Worm (Caenorhabditis elegans) whole organism, midembryonic: ENCODE data around the gene Y38H8A.7.
A peak's percentile ranks its signal among the peaks of the same experiment; 100 is the strongest.

Experiments used
- T22C8.4 ChIP-seq: fragments of 200-800 bp; sonication (Bioruptor generic); IDR thresholded peaks from 2 replicates; pipeline ENCODE4 v1.3.6; 2022; ENCODE audit warnings: missing genetic modification characterization, missing compliant biosample characterization
- cog-1 ChIP-seq: sonication (generic microtip); optimal IDR thresholded peaks from 2 replicates; lab custom pipeline; 2016; ENCODE audit warnings: missing genetic modification characterization, missing compliant biosample characterization
- flt-1 ChIP-seq: fragments of 200-800 bp; sonication (Bioruptor generic); IDR thresholded peaks from 2 replicates; pipeline ENCODE4 v1.3.6; 2022; ENCODE audit warnings: missing genetic modification characterization, missing compliant biosample characterization
- klf-2 ChIP-seq: fragments of 200-800 bp; sonication (Bioruptor generic); conservative IDR thresholded peaks from 2 replicates; pipeline ENCODE4 v1.3.6; 2022; ENCODE audit warnings: missing genetic modification reagents, missing genetic modification characterization, missing compliant biosample characterization
- med-1 ChIP-seq: sonication (generic microtip); optimal IDR thresholded peaks from 2 replicates; lab custom pipeline; 2017; ENCODE audit warnings: missing genetic modification characterization, mild to moderate bottlenecking, missing compliant biosample characterization, antibody characterized with exemption, missing genetic modification reagents; ENCODE audit not compliant: insufficient read depth
- ref-1 ChIP-seq: fragments of 200-800 bp; sonication (Bioruptor generic); conservative IDR thresholded peaks from 2 replicates; pipeline ENCODE4 v1.3.6; 2022; ENCODE audit warnings: missing genetic modification reagents, missing genetic modification characterization, missing compliant biosample characterization
- tab-1 ChIP-seq: fragments of 200-800 bp; sonication (Bioruptor generic); IDR thresholded peaks from 2 replicates; pipeline ENCODE4 v1.3.6; 2022; ENCODE audit warnings: missing genetic modification characterization, missing compliant biosample characterization
- ztf-23 ChIP-seq: fragments of 200-800 bp; sonication (Bioruptor generic); IDR thresholded peaks from 2 replicates; pipeline ENCODE4 v1.3.6; 2022; ENCODE audit warnings: missing genetic modification reagents, missing genetic modification characterization, missing compliant biosample characterization
- ztf-29 ChIP-seq: fragments of 200-800 bp; sonication (Bioruptor generic); IDR thresholded peaks from 2 replicates; pipeline ENCODE4 v1.3.6; 2022; ENCODE audit warnings: missing genetic modification reagents, missing genetic modification characterization, missing compliant biosample characterization

The Y38H8A.7 gene

DNA sequence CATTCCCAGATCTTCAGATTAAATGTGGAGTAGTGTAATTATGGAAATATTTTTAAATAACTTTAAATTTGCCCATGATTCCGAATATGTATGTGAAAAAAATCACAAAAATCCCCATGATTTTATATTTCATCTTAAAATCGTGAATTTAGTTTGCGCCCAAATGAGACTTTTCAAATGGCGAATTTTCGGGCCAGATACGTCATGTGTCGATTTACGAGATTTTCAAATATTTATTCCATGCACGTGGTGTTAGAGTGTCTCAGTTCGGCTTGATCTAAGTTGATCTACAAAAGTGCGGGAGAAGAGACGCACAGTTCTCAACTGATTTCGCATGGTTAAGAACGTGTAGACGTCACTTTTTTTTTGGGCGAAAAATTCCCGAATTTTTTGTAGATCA is 27.2 kb downstream of the Y38H8A.7 start, which contains the start of gene Y38H8A.1:
Gene Y38H8A.1 (plus strand): TSS at position 301 of the 400 bp plus-strand sequence.
- TF ChIP-seq flt-1 = no peak
- TF ChIP-seq cog-1 (tag; lab: Kevin White, UChicago) = no peak
- no peak for TF ChIP-seq klf-2 (GFP tag; lab: Robert Waterston, UW)
- TF ChIP-seq T22C8.4 = no peak
- no peak for TF ChIP-seq tab-1 (GFP tag; lab: Robert Waterston, UW)
- TF ChIP-seq ztf-29 (GFP tag; lab: Robert Waterston, UW) = no peak
- TF ChIP-seq med-1 (GFP tag; lab: Kevin White, UChicago) = no peak
- TF ChIP-seq ref-1 (GFP tag; lab: Robert Waterston, UW) = no peak
- TF ChIP-seq ztf-23 (GFP tag; lab: Robert Waterston, UW) = no peak

ce11 chrIV:13483596-13483995 is 28.3 kb downstream of the Y38H8A.7 start:
- TF ChIP-seq T22C8.4 (no peak), klf-2 (GFP tag; lab: Robert Waterston, UW) (no peak), flt-1 (no peak), med-1 (GFP tag; lab: Kevin White, UChicago) (no peak), cog-1 (tag; lab: Kevin White, UChicago) (no peak), ref-1 (GFP tag; lab: Robert Waterston, UW) (no peak), tab-1 (GFP tag; lab: Robert Waterston, UW) (no peak), ztf-29 (GFP tag; lab: Robert Waterston, UW) (no peak), ztf-23 (GFP tag; lab: Robert Waterston, UW) (no peak)

- TF ChIP-seq flt-1 = 0 out of 2 replicates have a peak, but pooled peaks have one; percentile 19
- no peak for TF ChIP-seq ztf-29 (GFP tag; lab: Robert Waterston, UW)
These were observed 31.7 kb downstream of the Y38H8A.7 start for ce11 chrIV:13487019-13487418.

DNA sequence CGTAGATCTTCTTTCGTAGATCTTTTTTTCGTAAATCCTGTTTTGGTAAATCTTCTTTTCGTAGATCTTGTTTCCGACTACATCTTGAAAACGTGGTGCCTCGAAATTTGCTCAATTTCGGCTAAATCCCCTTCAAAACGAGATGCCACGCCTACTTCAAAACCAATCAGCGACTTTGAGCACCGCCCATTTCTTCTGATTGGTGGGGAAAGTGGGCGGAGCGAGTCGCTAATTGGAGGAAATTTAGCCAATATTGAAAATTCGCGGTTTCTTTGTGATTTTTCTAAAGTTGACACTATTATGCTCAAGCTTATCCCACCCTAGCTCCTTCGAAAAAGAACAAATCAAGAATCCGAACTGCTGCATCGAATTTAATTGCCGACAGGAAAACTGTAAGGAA is 32.3 kb downstream of the Y38H8A.7 start:
- no peak for TF ChIP-seq ztf-23 (GFP tag; lab: Robert Waterston, UW)
- TF ChIP-seq ztf-29 (GFP tag; lab: Robert Waterston, UW) = no peak
- TF ChIP-seq flt-1 = no peak
- no peak for TF ChIP-seq tab-1 (GFP tag; lab: Robert Waterston, UW)
- TF ChIP-seq klf-2 (GFP tag; lab: Robert Waterston, UW) = no peak
- TF ChIP-seq cog-1 (tag; lab: Kevin White, UChicago) = no peak
- TF ChIP-seq T22C8.4 = no peak
- TF ChIP-seq ref-1 (GFP tag; lab: Robert Waterston, UW) = no peak
- no peak for TF ChIP-seq med-1 (GFP tag; lab: Kevin White, UChicago)

DNA sequence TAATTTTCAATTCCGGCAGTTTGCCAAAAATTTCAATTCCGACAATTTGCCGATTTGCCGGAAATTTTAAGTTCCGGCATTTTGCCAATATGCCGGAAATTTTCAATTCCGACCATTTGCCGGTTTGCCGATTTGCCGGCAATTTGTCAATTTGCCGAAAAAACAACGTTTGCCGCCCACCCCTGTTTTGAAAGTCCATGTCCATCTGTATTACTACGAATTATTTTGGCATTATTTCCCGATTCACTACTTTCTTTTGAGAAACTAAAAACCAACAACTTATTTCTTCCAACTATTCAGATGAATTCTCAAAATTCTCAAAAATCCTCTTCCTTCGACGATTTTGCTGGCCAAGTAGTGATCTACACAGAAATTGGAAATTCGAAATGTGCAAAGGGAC is 37.0 kb downstream of the Y38H8A.7 start, which contains the start of gene Y45F10A.7:
Gene Y45F10A.7 (plus strand): TSS at position 301 of the 400 bp plus-strand sequence.
- TF ChIP-seq med-1 (GFP tag; lab: Kevin White, UChicago) (no peak), klf-2 (GFP tag; lab: Robert Waterston, UW) (no peak), ref-1 (GFP tag; lab: Robert Waterston, UW) (no peak), flt-1 (no peak), cog-1 (tag; lab: Kevin White, UChicago) (no peak), ztf-29 (GFP tag; lab: Robert Waterston, UW) (no peak), ztf-23 (GFP tag; lab: Robert Waterston, UW) (no peak), T22C8.4 (no peak), tab-1 (GFP tag; lab: Robert Waterston, UW) (no peak)

DNA sequence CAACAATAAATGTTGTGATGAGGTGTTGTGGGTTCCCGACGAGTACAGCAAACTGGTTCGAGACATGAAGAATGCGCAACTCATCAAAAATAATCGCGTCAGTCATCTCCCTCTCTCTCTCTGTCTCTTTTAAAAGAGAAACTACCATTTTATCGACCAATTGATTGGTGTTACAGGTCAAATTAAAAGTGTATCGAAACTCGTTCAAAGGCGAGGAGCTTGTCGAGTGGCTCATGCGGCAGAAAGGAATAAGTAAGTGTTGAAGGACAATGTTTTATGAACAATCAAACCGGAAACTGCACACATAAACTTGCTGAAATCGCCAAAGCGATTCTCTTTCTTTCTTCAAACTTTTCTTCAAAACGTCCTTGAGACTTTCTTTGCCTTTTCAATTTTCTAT is 38.4 kb downstream of the Y38H8A.7 start:
- TF ChIP-seq ref-1 (GFP tag; lab: Robert Waterston, UW) = no peak
- no peak for TF ChIP-seq med-1 (GFP tag; lab: Kevin White, UChicago)
- TF ChIP-seq cog-1 (tag; lab: Kevin White, UChicago) = no peak
- no peak for TF ChIP-seq tab-1 (GFP tag; lab: Robert Waterston, UW)
- TF ChIP-seq ztf-23 (GFP tag; lab: Robert Waterston, UW) = no peak
- no peak for TF ChIP-seq ztf-29 (GFP tag; lab: Robert Waterston, UW)
- no peak for TF ChIP-seq klf-2 (GFP tag; lab: Robert Waterston, UW)
- TF ChIP-seq flt-1 = no peak
- TF ChIP-seq T22C8.4 = no peak

- TF ChIP-seq ztf-29 (GFP tag; lab: Robert Waterston, UW) = no peak
- no peak for TF ChIP-seq ztf-23 (GFP tag; lab: Robert Waterston, UW)
- TF ChIP-seq cog-1 (tag; lab: Kevin White, UChicago) = no peak
- TF ChIP-seq flt-1 = no peak
- no peak; the same call in 1 of the 2 replicates for TF ChIP-seq T22C8.4
- no peak for TF ChIP-seq tab-1 (GFP tag; lab: Robert Waterston, UW)
These were observed 47.6 kb downstream of the Y38H8A.7 start, which contains the start of gene tbc-9 for ce11 chrIV:13502806-13503363. Gene tbc-9 (minus strand): TSS chrIV:13502856.

- peak; percentile 66 for TF ChIP-seq T22C8.4
- 0 out of 2 replicates have a peak, but pooled peaks have one; percentile 37 for TF ChIP-seq ztf-23 (GFP tag; lab: Robert Waterston, UW)
- peak; percentile 67 for TF ChIP-seq flt-1
- TF ChIP-seq tab-1 (GFP tag; lab: Robert Waterston, UW) = 0 out of 2 replicates have a peak, but pooled peaks have one; percentile 53
- TF ChIP-seq ref-1 (GFP tag; lab: Robert Waterston, UW) = 0 out of 2 replicates have a peak, but pooled peaks have one; percentile 17
These were observed 48.8 kb downstream of the Y38H8A.7 start for ce11 chrIV:13504065-13504464.

- TF ChIP-seq tab-1 (GFP tag; lab: Robert Waterston, UW) (no peak), cog-1 (tag; lab: Kevin White, UChicago) (no peak), ztf-29 (GFP tag; lab: Robert Waterston, UW) (no peak), ztf-23 (GFP tag; lab: Robert Waterston, UW) (no peak), med-1 (GFP tag; lab: Kevin White, UChicago) (no peak), klf-2 (GFP tag; lab: Robert Waterston, UW) (no peak), flt-1 (no peak), T22C8.4 (no peak), ref-1 (GFP tag; lab: Robert Waterston, UW) (no peak)
These were observed 49.8 kb downstream of the Y38H8A.7 start, which contains the start of gene seld-1 for ce11 chrIV:13505144-13505543. Gene seld-1 (plus strand): TSS chrIV:13505444.
